Worm (Caenorhabditis elegans): ENCODE results near the gene mdt-27.

DNA sequence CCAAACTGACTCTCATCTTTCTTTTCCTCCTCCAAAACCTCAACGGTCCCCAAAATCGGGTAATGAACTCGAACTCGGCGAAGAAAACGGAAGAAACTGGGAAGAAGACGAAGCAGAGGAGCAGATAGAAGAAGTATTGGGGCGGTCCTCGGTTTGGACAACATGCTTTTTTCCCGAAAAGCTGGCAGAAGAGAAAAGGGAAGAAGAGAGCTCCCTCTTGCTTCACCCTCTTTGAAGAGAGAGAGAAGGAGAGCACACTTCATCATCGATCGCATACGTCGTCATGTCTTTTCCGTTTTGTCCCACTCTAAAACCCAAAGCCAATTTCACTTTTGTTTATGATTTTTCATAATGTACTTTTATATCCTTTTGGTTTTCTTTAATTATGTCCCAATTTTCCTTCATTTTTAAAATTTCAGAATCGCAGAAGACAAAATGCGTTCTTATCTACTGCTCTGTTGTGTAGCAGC, 12.3 kb upstream of the mdt-27 start, which contains the start of gene F07C3.2:
- TF ChIP-seq blmp-1 (tag; optimal IDR thresholded peaks at IDR 0.05) (no peak), isw-1 (GFP tag; IDR thresholded peaks at IDR 0.05) (no peak), lin-35 (GFP tag; optimal IDR thresholded peaks at IDR 0.05) (no peak), Y116A8C.19 (tag; optimal IDR thresholded peaks at IDR 0.05; ENCODE audit: borderline replicate concordance) (no peak), fkh-4 (tag; optimal IDR thresholded peaks at IDR 0.05; ENCODE audit: borderline replicate concordance) (no peak), fos-1 (tag; optimal IDR thresholded peaks at IDR 0.05) (no peak), mdl-1 (tag; optimal IDR thresholded peaks at IDR 0.05) (no peak), nhr-77 (tag; optimal IDR thresholded peaks at IDR 0.05) (no peak), egl-27 (tag; optimal IDR thresholded peaks at IDR 0.05) (no peak), nhr-237 (tag; optimal IDR thresholded peaks at IDR 0.05) (no peak)
